Worm (Caenorhabditis elegans): ENCODE measurements around the gene chil-2.
A peak's percentile ranks its signal among the peaks of the same experiment; 100 is the strongest.

The chil-2 gene

ce11 chrII:9894435-9894834 is 20.0 kb upstream of the chil-2 start, which contains the start of gene F26C11.1:
TSS of gene F26C11.1 (plus strand) at chrII:9894735.
- TF ChIP-seq nhr-11 (tag; optimal IDR thresholded peaks at IDR 0.05) (no peak), tbx-2 (tag; optimal IDR thresholded peaks at IDR 0.05) (no peak), lin-15B (tag; optimal IDR thresholded peaks at IDR 0.05) (no peak), swsn-7 (tag; optimal IDR thresholded peaks at IDR 0.05) (no peak), aha-1 (tag; optimal IDR thresholded peaks at IDR 0.05) (no peak), hlh-17 (GFP tag; optimal IDR thresholded peaks at IDR 0.05; ENCODE audit: borderline replicate concordance) (no peak), nhr-12 (tag; optimal IDR thresholded peaks at IDR 0.05) (no peak), fos-1 (tag; optimal IDR thresholded peaks at IDR 0.05) (no peak), fkh-8 (tag; optimal IDR thresholded peaks at IDR 0.05) (no peak), ces-1 (GFP tag; optimal IDR thresholded peaks at IDR 0.05) (no peak)

ce11 chrII:9892409-9892808 is 18.0 kb upstream of the chil-2 start, which contains the start of gene C08H9.16:
TSS of gene C08H9.16 (plus strand) at chrII:9892778.
- TF ChIP-seq efl-3 (GFP tag; optimal IDR thresholded peaks at IDR 0.05) (no peak), elt-2 (tag; optimal IDR thresholded peaks at IDR 0.05) (no peak), hlh-17 (GFP tag; optimal IDR thresholded peaks at IDR 0.05; ENCODE audit: borderline replicate concordance) (no peak), unc-30 (tag; optimal IDR thresholded peaks at IDR 0.05) (no peak), mep-1 (tag; optimal IDR thresholded peaks at IDR 0.05) (peak; percentile 46), pag-3 (tag; optimal IDR thresholded peaks at IDR 0.05; ENCODE audit: borderline replicate concordance, insufficient read depth) (no peak), rnt-1 (tag; optimal IDR thresholded peaks at IDR 0.05) (peak; percentile 17), skn-1 (tag; optimal IDR thresholded peaks at IDR 0.05) (peak; percentile 58), nhr-237 (tag; optimal IDR thresholded peaks at IDR 0.05) (no peak), nhr-76 (tag; optimal IDR thresholded peaks at IDR 0.05) (no peak), sptf-1 (tag; optimal IDR thresholded peaks at IDR 0.05) (no peak), egl-27 (tag; optimal IDR thresholded peaks at IDR 0.05) (no peak), aha-1 (tag; optimal IDR thresholded peaks at IDR 0.05) (no peak), nhr-71 (tag; optimal IDR thresholded peaks at IDR 0.05) (peak; percentile 59), ceh-88 (GFP tag; IDR thresholded peaks at IDR 0.05) (no peak), lin-39 (tag; optimal IDR thresholded peaks at IDR 0.05) (no peak), pqm-1 (tag; optimal IDR thresholded peaks at IDR 0.05) (no peak), sup-37 (GFP tag; optimal IDR thresholded peaks at IDR 0.05) (no peak), unc-98 (GFP tag; IDR thresholded peaks at IDR 0.05) (no peak), nhr-19 (GFP tag; conservative IDR thresholded peaks at IDR 0.05) (peak; percentile 24; the same call in 1 of the 2 replicates), tbx-2 (tag; optimal IDR thresholded peaks at IDR 0.05) (peak; percentile 31), pax-3 (tag; optimal IDR thresholded peaks at IDR 0.05) (no peak), ceh-90 (tag; optimal IDR thresholded peaks at IDR 0.05) (no peak), lir-3 (tag; optimal IDR thresholded peaks at IDR 0.05; ENCODE audit: poor library complexity) (no peak), ztf-11 (tag; optimal IDR thresholded peaks at IDR 0.05) (no peak), isw-1 (GFP tag; IDR thresholded peaks at IDR 0.05) (peak; percentile 9; the same call in 1 of the 2 replicates), xbp-1 (tag; optimal IDR thresholded peaks at IDR 0.05) (peak; percentile 18), ceh-82 (tag; optimal IDR thresholded peaks at IDR 0.05) (peak in 2 of 3 experiments; percentile 11 to 24), snpc-4 (tag; optimal IDR thresholded peaks at IDR 0.05) (no peak), nhr-47 (tag; optimal IDR thresholded peaks at IDR 0.05) (no peak), lin-14 (GFP tag; optimal IDR thresholded peaks at IDR 0.05) (peak; percentile 38), grh-1 (GFP tag; IDR thresholded peaks at IDR 0.05) (peak; percentile 86), fkh-4 (tag; optimal IDR thresholded peaks at IDR 0.05; ENCODE audit: borderline replicate concordance) (no peak), ceh-63 (GFP tag; optimal IDR thresholded peaks at IDR 0.05) (no peak), elt-3 (tag; optimal IDR thresholded peaks at IDR 0.05) (peak in 1 of 6 experiments; percentile 68), nhr-77 (tag; optimal IDR thresholded peaks at IDR 0.05) (no peak), blmp-1 (tag; optimal IDR thresholded peaks at IDR 0.05) (peak; percentile 45), mef-2 (tag; optimal IDR thresholded peaks at IDR 0.05) (no peak), ztf-4 (tag; optimal IDR thresholded peaks at IDR 0.05) (peak; percentile 28), lsy-2 (tag; optimal IDR thresholded peaks at IDR 0.05) (peak; percentile 96 to 98), hpl-2 (GFP tag; optimal IDR thresholded peaks at IDR 0.05) (no peak), zip-4 (GFP tag; optimal IDR thresholded peaks at IDR 0.05) (no peak), lin-13 (GFP tag; optimal IDR thresholded peaks at IDR 0.05) (no peak), lin-15B (tag; optimal IDR thresholded peaks at IDR 0.05) (peak; percentile 46), unc-86 (tag; optimal IDR thresholded peaks at IDR 0.05) (no peak)
